Fruit fly (Drosophila melanogaster) whole organism, adult: ENCODE measurements around the gene CG14100.

ENCODE experiments used
- CG11617 ChIP-seq: fragments of 200-800 bp; sonication (Bioruptor generic); optimal IDR thresholded peaks from 2 replicates; lab custom pipeline; 2017; ENCODE audit warnings: mild to moderate bottlenecking, missing biosample characterization, missing genetic modification reagents, missing genetic modification characterization
- CG12768 ChIP-seq: fragments of 200-800 bp; sonication (Bioruptor generic); optimal IDR thresholded peaks from 2 replicates; lab custom pipeline; 2017; ENCODE audit warnings: missing biosample characterization, missing genetic modification characterization, mild to moderate bottlenecking, moderate library complexity, missing genetic modification reagents
- CG14711 ChIP-seq: fragments of 200-800 bp; sonication (Bioruptor generic); optimal IDR thresholded peaks from 2 replicates; lab custom pipeline; 2018; ENCODE audit warnings: missing biosample characterization, mild to moderate bottlenecking, missing genetic modification characterization, moderate library complexity
- CG1620 ChIP-seq: fragments of 200-800 bp; sonication (Bioruptor generic); optimal IDR thresholded peaks from 2 replicates; lab custom pipeline; 2016; ENCODE audit warnings: missing biosample characterization, missing genetic modification characterization
- CG33017 ChIP-seq: fragments of 200-800 bp; sonication (Bioruptor generic); optimal IDR thresholded peaks from 2 replicates; lab custom pipeline; 2018; ENCODE audit warnings: missing biosample characterization, mild to moderate bottlenecking, missing genetic modification characterization, moderate library complexity
- CG5204 ChIP-seq: fragments of 200-800 bp; sonication (Bioruptor generic); optimal IDR thresholded peaks from 2 replicates; lab custom pipeline; 2016; ENCODE audit warnings: missing biosample characterization, missing genetic modification characterization
- CG7045 ChIP-seq: fragments of 200-800 bp; sonication (Bioruptor generic); optimal IDR thresholded peaks from 2 replicates; lab custom pipeline; 2017; ENCODE audit warnings: missing biosample characterization, mild to moderate bottlenecking, missing genetic modification characterization
- CG7101 ChIP-seq: fragments of 200-800 bp; sonication (Bioruptor generic); optimal IDR thresholded peaks from 2 replicates; lab custom pipeline; 2018; ENCODE audit warnings: missing biosample characterization, mild to moderate bottlenecking, missing genetic modification characterization, moderate library complexity
- Clk ChIP-seq: fragments of 200-800 bp; sonication (Bioruptor generic); optimal IDR thresholded peaks from 2 replicates; lab custom pipeline; 2017; ENCODE audit warnings: missing biosample characterization, missing genetic modification characterization
- Crg-1 ChIP-seq: fragments of 200-800 bp; sonication (Bioruptor generic); optimal IDR thresholded peaks from 2 replicates; lab custom pipeline; 2016; ENCODE audit warnings: missing biosample characterization, missing genetic modification characterization
- Hr96 ChIP-seq: fragments of 200-800 bp; sonication (Bioruptor generic); optimal IDR thresholded peaks from 2 replicates; lab custom pipeline; 2016; ENCODE audit warnings: missing biosample characterization, missing genetic modification characterization
- Mnt ChIP-seq: fragments of 200-800 bp; sonication (Bioruptor generic); optimal IDR thresholded peaks from 2 replicates; lab custom pipeline; 2016; ENCODE audit warnings: missing biosample characterization, mild to moderate bottlenecking, missing genetic modification characterization
- bab1 ChIP-seq: fragments of 200-800 bp; sonication (Bioruptor generic); optimal IDR thresholded peaks from 3 replicates; lab custom pipeline; 2019; ENCODE audit warnings: missing biosample characterization, mild to moderate bottlenecking, missing genetic modification characterization, moderate library complexity
- cic ChIP-seq: fragments of 200-800 bp; sonication (Bioruptor generic); optimal IDR thresholded peaks from 2 replicates; lab custom pipeline; 2017; ENCODE audit warnings: missing biosample characterization, mild to moderate bottlenecking, missing genetic modification characterization, moderate library complexity
- cnc ChIP-seq, 2 experiments: fragments of >200 bp; optimal IDR thresholded peaks; 2 replicates each; lab custom pipeline; 2017
- kay ChIP-seq: fragments of 200-800 bp; sonication (Bioruptor generic); peaks from one replicate; lab custom pipeline; 2016; ENCODE audit warnings: missing biosample characterization, missing genetic modification characterization, borderline replicate concordance
- ovo ChIP-seq: fragments of 200-800 bp; sonication (Bioruptor generic); optimal IDR thresholded peaks from 2 replicates; lab custom pipeline; 2016; ENCODE audit warnings: missing biosample characterization, missing genetic modification characterization
- pad ChIP-seq: fragments of 200-800 bp; sonication (Bioruptor generic); optimal IDR thresholded peaks from 3 replicates; lab custom pipeline; 2017; ENCODE audit warnings: missing biosample characterization, missing genetic modification characterization, mild to moderate bottlenecking, moderate library complexity, missing genetic modification reagents
- tj ChIP-seq: fragments of 200-800 bp; sonication (Bioruptor generic); optimal IDR thresholded peaks from 3 replicates; lab custom pipeline; 2017; ENCODE audit warnings: missing biosample characterization, mild to moderate bottlenecking, missing genetic modification characterization, moderate library complexity
- toe ChIP-seq: fragments of 200-800 bp; sonication (Bioruptor generic); optimal IDR thresholded peaks from 2 replicates; lab custom pipeline; 2016; ENCODE audit warnings: missing biosample characterization, missing genetic modification characterization

CG14100 gene

DNA sequence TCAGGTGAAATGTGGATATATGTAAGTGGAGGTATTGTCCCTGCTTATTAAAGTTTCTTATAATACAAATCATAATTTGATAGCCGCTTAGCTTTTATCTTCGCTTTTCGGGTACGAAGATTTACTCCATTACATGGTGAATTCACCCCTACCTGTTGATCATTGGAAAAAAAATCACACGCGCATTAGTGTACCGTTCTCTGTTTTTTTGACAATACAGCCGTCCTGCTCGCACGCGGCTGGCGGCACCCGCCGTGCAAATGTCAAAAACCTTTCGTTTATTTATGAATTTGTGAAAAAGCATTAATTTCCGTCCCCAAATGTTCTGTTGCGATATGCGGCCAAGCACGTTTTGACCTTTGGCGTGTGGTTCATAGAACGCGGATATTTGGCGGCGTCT, 41.5 kb upstream of the CG14100 start:
- peak; percentile 77 for TF ChIP-seq pad (GFP tag; lab: Kevin White, UChicago)
- no peak for TF ChIP-seq cnc (optimal IDR thresholded peaks at IDR 0.05; lab: Kevin White, UChicago)

DNA sequence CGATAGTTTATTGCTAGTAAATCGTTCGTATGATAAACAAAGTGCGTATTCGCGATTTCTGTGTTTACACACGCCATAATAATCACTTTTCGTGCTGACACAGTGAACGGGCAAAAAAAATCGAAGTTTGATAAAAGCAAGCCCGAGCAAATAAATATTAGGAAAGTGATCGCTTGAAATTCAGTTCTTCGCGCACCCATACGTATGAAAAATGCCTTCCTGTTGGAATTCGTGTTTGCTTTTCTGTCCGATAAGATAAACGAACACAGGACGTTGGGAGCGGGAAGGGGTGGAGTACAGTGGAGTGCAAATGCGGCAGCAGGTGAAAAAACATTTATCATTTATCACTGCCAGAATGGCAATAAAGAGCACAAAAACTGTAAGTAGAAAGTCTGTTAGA, 40.4 kb upstream of the CG14100 start:
- TF ChIP-seq cic (GFP tag; lab: Kevin White, UChicago), result peak; percentile 90
- TF ChIP-seq Hr96, result peak; percentile 28
- TF ChIP-seq toe (GFP tag; lab: Kevin White, UChicago), result no peak
- peak; percentile 48 for TF ChIP-seq CG33017 (tag; lab: Kevin White, UChicago)
- TF ChIP-seq CG12768, result peak; percentile 77
- TF ChIP-seq ovo (GFP tag; lab: Kevin White, UChicago), result peak; percentile 38
- peak; percentile 6 for TF ChIP-seq CG14711 (tag; lab: Kevin White, UChicago)
- peak; percentile 60 for TF ChIP-seq CG11617
- peak; percentile 48 for TF ChIP-seq CG7045 (GFP tag; lab: Kevin White, UChicago)
- TF ChIP-seq pad (GFP tag; lab: Kevin White, UChicago), result peak; percentile 5
- TF ChIP-seq kay (GFP tag; lab: Kevin White, UChicago), result peak; percentile 95
- TF ChIP-seq Clk (GFP tag; lab: Kevin White, UChicago), result peak; percentile 41
- peak; percentile 16 for TF ChIP-seq CG7101 (tag; lab: Kevin White, UChicago)
- peak; percentile 30 for TF ChIP-seq tj (GFP tag; lab: Kevin White, UChicago)
- TF ChIP-seq cnc (optimal IDR thresholded peaks at IDR 0.05; lab: Kevin White, UChicago), result no peak
- no peak for TF ChIP-seq CG1620
- no peak for TF ChIP-seq CG5204 (GFP tag; lab: Kevin White, UChicago)
- peak; percentile 50 for TF ChIP-seq Crg-1 (GFP tag; lab: Kevin White, UChicago)
- TF ChIP-seq bab1, result no peak
- peak; percentile 60 for TF ChIP-seq Mnt (GFP tag; lab: Kevin White, UChicago)

DNA sequence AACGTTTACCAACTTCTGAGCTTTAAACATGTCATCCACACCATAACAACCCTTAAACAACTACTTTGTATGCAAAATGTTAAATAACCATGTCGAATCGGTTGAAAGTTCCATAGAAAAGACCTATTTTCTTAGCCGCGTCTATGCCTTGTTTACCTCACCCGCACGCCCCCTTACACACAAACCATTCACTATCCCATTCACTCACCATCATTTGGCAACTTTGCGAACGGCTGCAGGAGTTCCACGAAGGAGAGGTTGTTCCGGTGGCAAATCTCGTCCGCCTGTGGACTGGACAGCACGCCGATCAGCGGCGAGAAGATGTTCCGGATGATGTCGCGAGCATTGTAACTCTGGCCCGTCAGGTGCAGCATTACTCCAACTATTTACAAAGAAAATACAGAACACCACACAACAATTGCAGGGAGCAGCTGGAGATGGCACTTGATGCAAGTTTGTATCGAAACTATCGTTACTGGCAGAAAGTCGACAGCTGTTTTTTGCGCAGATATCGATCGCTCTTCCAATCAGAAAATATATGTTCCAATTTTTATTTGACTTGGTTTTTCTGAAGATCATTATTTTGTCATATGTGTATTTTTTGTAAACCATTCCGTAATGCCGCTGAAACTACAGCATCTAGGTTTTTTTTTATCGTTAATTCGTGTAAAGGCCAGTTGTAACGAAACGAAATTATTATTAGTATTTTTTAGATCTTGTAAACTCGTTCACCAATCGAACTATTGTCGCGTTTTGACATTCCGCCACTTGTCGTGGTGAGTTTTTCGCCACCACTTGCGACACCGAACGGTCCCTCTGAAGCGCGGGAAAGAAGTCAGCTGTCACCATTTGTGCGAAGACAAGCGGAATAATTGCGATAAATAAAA, 28.0 kb upstream of the CG14100 start, which contains the start of gene asf1:
asf1 (plus strand) TSS at position 823 of the 887 bp plus-strand sequence.
- TF ChIP-seq Mnt (GFP tag; lab: Kevin White, UChicago) (peak; percentile 23), bab1 (no peak), CG7101 (tag; lab: Kevin White, UChicago) (peak; percentile 15), Crg-1 (GFP tag; lab: Kevin White, UChicago) (peak; percentile 9), CG12768 (no peak), cic (GFP tag; lab: Kevin White, UChicago) (peak; percentile 46), CG7045 (GFP tag; lab: Kevin White, UChicago) (no peak), kay (GFP tag; lab: Kevin White, UChicago) (no peak), tj (GFP tag; lab: Kevin White, UChicago) (peak; percentile 70), Clk (GFP tag; lab: Kevin White, UChicago) (no peak), ovo (GFP tag; lab: Kevin White, UChicago) (peak; percentile 2), CG11617 (peak; percentile 26), CG5204 (GFP tag; lab: Kevin White, UChicago) (no peak), CG14711 (tag; lab: Kevin White, UChicago) (peak; percentile 2), CG33017 (tag; lab: Kevin White, UChicago) (no peak)

DNA sequence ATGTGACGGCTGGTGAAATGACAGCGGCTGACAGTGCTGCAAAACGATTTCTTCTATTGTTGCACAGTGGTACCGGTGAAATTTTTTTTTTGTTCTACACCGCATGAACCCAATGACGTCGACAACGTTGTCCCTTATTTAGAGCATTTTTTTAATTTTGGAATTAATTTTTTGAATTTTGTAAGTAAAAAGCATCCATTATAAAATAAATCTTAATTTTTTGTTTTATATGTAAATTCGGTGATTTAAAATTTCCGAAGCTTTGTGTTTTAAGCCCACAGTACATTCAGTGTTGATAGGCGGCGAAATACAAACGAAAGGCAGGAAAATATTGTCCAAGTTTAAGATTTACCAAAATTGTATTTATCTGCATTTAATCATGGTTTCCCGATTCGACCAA, 21.8 kb upstream of the CG14100 start, which contains the start of the genes Lon and PIG-F:
Lon (minus strand) TSS at position 28 of the 400 bp plus-strand sequence.
PIG-F (plus strand) TSS at position 284 of the 400 bp plus-strand sequence.
- TF ChIP-seq cic (GFP tag; lab: Kevin White, UChicago), result peak; percentile 86
- peak; percentile 94 for TF ChIP-seq pad (GFP tag; lab: Kevin White, UChicago)
- TF ChIP-seq Crg-1 (GFP tag; lab: Kevin White, UChicago), result peak; percentile 99
- no peak for TF ChIP-seq cnc (optimal IDR thresholded peaks at IDR 0.05; lab: Kevin White, UChicago)
- TF ChIP-seq tj (GFP tag; lab: Kevin White, UChicago), result peak; percentile 89
- peak; percentile 100 for TF ChIP-seq toe (GFP tag; lab: Kevin White, UChicago)
- TF ChIP-seq CG5204 (GFP tag; lab: Kevin White, UChicago), result peak; percentile 99
- peak; percentile 99 for TF ChIP-seq Clk (GFP tag; lab: Kevin White, UChicago)
- TF ChIP-seq Mnt (GFP tag; lab: Kevin White, UChicago), result peak; percentile 97
- peak; percentile 99 for TF ChIP-seq Hr96
- TF ChIP-seq CG7101 (tag; lab: Kevin White, UChicago), result peak; percentile 99
- TF ChIP-seq CG7045 (GFP tag; lab: Kevin White, UChicago), result peak; percentile 99
- peak; percentile 99 for TF ChIP-seq ovo (GFP tag; lab: Kevin White, UChicago)
- peak; percentile 98 for TF ChIP-seq CG33017 (tag; lab: Kevin White, UChicago)
- TF ChIP-seq CG1620, result peak; percentile 99
- peak; percentile 99 for TF ChIP-seq CG11617
- peak; percentile 98 for TF ChIP-seq bab1
- peak; percentile 99 for TF ChIP-seq CG12768
- TF ChIP-seq CG14711 (tag; lab: Kevin White, UChicago), result peak; percentile 96
- TF ChIP-seq kay (GFP tag; lab: Kevin White, UChicago), result peak; percentile 99

DNA sequence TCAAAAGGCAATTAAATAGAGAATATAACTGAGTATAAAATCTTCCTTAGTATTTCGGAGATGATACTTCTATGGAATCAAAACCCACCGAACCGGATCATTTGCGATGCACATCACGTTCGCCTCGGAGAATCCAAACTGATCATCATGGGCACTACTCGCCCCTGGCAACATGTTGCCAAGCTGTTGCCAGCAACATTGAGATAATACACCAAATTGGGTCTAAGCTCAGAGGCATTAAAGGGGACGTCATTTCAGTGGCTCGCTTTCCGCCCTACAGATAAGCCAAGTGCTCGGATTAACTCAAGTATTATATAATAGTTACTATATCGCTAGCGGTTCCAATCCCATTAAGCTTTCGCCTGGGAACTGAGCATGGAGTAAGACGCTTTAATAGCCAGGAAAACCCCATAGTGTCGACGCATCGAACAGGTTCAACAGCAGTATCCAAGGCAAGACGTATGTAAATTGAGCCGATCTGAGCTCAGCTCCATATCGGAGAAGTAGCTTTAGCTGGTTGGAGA, 15.7 kb upstream of the CG14100 start, which contains the start of the genes lush and CG9372:
lush (minus strand) TSS at position 117 of the 524 bp plus-strand sequence.
CG9372 (plus strand) TSS at position 235 of the 524 bp plus-strand sequence.
- TF ChIP-seq cnc (optimal IDR thresholded peaks at IDR 0.05; lab: Kevin White, UChicago), result no peak
- no peak for TF ChIP-seq CG1620
- TF ChIP-seq bab1, result no peak
- no peak for TF ChIP-seq CG7045 (GFP tag; lab: Kevin White, UChicago)
- TF ChIP-seq toe (GFP tag; lab: Kevin White, UChicago), result no peak
- no peak for TF ChIP-seq pad (GFP tag; lab: Kevin White, UChicago)
- TF ChIP-seq CG11617, result no peak
- no peak for TF ChIP-seq CG14711 (tag; lab: Kevin White, UChicago)
- peak; percentile 25 for TF ChIP-seq CG12768
- TF ChIP-seq Mnt (GFP tag; lab: Kevin White, UChicago), result no peak
- TF ChIP-seq Crg-1 (GFP tag; lab: Kevin White, UChicago), result no peak
- no peak for TF ChIP-seq CG5204 (GFP tag; lab: Kevin White, UChicago)
- no peak for TF ChIP-seq tj (GFP tag; lab: Kevin White, UChicago)
- TF ChIP-seq Clk (GFP tag; lab: Kevin White, UChicago), result no peak
- TF ChIP-seq CG33017 (tag; lab: Kevin White, UChicago), result no peak
- TF ChIP-seq CG7101 (tag; lab: Kevin White, UChicago), result no peak
- TF ChIP-seq cic (GFP tag; lab: Kevin White, UChicago), result peak; percentile 76
- TF ChIP-seq Hr96, result no peak
- TF ChIP-seq kay (GFP tag; lab: Kevin White, UChicago), result peak; percentile 57
- TF ChIP-seq ovo (GFP tag; lab: Kevin White, UChicago), result no peak
